Worm (Caenorhabditis elegans) whole organism, L3 larva: Measurements from ENCODE around the gene Y53G8AR.9.

Source experiments
- R02D3.7 ChIP-seq: fragments of 150-350 bp; optimal IDR thresholded peaks from 2 replicates; lab custom pipeline; 2014; ENCODE audit warnings: missing biosample characterization, missing genetic modification characterization
- ZK546.5 ChIP-seq: sonication (generic microtip); optimal IDR thresholded peaks from 2 replicates; lab custom pipeline; 2017; ENCODE audit warnings: missing biosample characterization, missing genetic modification characterization
- ama-1 ChIP-seq: fragments of 150-350 bp; optimal IDR thresholded peaks from 2 replicates; lab custom pipeline; 2018
- ceh-28 ChIP-seq: fragments of 150-350 bp; optimal IDR thresholded peaks from 2 replicates; lab custom pipeline; 2014; ENCODE audit warnings: missing biosample characterization, missing genetic modification reagents, missing genetic modification characterization
- ceh-82 ChIP-seq: fragments of 150-350 bp; optimal IDR thresholded peaks from 2 replicates; lab custom pipeline; 2014; ENCODE audit warnings: missing biosample characterization, missing genetic modification characterization
- ceh-9 ChIP-seq: sonication (generic microtip); optimal IDR thresholded peaks from 2 replicates; lab custom pipeline; 2018; ENCODE audit warnings: missing biosample characterization, missing genetic modification characterization
- egl-5 ChIP-seq: fragments of 150-350 bp; optimal IDR thresholded peaks from 2 replicates; lab custom pipeline; 2017; ENCODE audit warnings: missing biosample characterization, missing genetic modification reagents, missing genetic modification characterization, inconsistent platforms
- elt-1 ChIP-seq: fragments of 150-350 bp; optimal IDR thresholded peaks from 2 replicates; lab custom pipeline; 2014; ENCODE audit warnings: missing biosample characterization, missing genetic modification characterization
- elt-2 ChIP-seq: sonication (generic microtip); optimal IDR thresholded peaks from 2 replicates; lab custom pipeline; 2016; ENCODE audit warnings: missing genetic modification reagents, mild to moderate bottlenecking, missing genetic modification characterization, missing compliant biosample characterization
- eor-1 ChIP-seq, 2 experiments: fragments of 150-350 bp; optimal IDR thresholded peaks; 2 replicates each; lab custom pipeline; 2014 to 2018; ENCODE audit warnings: missing biosample characterization in 2 of 2, missing genetic modification characterization in 2 of 2
- fkh-10 ChIP-seq: sonication (generic microtip); optimal IDR thresholded peaks from 2 replicates; lab custom pipeline; 2017; ENCODE audit warnings: missing biosample characterization, missing genetic modification reagents, missing genetic modification characterization
- fos-1 ChIP-seq: fragments of 150-350 bp; optimal IDR thresholded peaks from 2 replicates; lab custom pipeline; 2014; ENCODE audit warnings: missing biosample characterization, missing genetic modification characterization
- jun-1 ChIP-seq: fragments of 150-350 bp; optimal IDR thresholded peaks from 2 replicates; lab custom pipeline; 2014; ENCODE audit warnings: missing biosample characterization, missing genetic modification reagents, missing genetic modification characterization
- lin-15B ChIP-seq: fragments of 150-350 bp; optimal IDR thresholded peaks from 2 replicates; lab custom pipeline; 2014; ENCODE audit warnings: missing biosample characterization, missing genetic modification characterization
- lin-39 ChIP-seq: fragments of 150-350 bp; optimal IDR thresholded peaks from 2 replicates; lab custom pipeline; 2018; ENCODE audit warnings: missing biosample characterization, missing genetic modification reagents, missing genetic modification characterization
- lsy-12 ChIP-seq: sonication (generic microtip); optimal IDR thresholded peaks from 2 replicates; lab custom pipeline; 2016; ENCODE audit warnings: mild to moderate bottlenecking, missing genetic modification characterization, missing compliant biosample characterization
- mdl-1 ChIP-seq: fragments of 150-350 bp; optimal IDR thresholded peaks from 2 replicates; lab custom pipeline; 2014; ENCODE audit warnings: missing biosample characterization, missing genetic modification characterization
- mml-1 ChIP-seq: fragments of 150-350 bp; sonication (generic microtip); optimal IDR thresholded peaks from 3 replicates; lab custom pipeline; 2014; ENCODE audit warnings: missing biosample characterization, missing genetic modification characterization
- nfya-1 ChIP-seq: sonication (generic microtip); optimal IDR thresholded peaks from 2 replicates; lab custom pipeline; 2017; ENCODE audit warnings: missing genetic modification characterization, mild to moderate bottlenecking, missing compliant biosample characterization, antibody characterized with exemption, moderate library complexity; ENCODE audit not compliant: insufficient read depth
- nhr-11 ChIP-seq: fragments of 150-350 bp; optimal IDR thresholded peaks from 2 replicates; lab custom pipeline; 2014; ENCODE audit warnings: missing biosample characterization, missing genetic modification characterization
- nhr-12 ChIP-seq: fragments of 150-350 bp; optimal IDR thresholded peaks from 2 replicates; lab custom pipeline; 2014; ENCODE audit warnings: missing biosample characterization, missing genetic modification characterization
- nhr-23 ChIP-seq: fragments of 150-350 bp; optimal IDR thresholded peaks from 2 replicates; lab custom pipeline; 2014; ENCODE audit warnings: missing biosample characterization, missing genetic modification reagents, missing genetic modification characterization
- nhr-237 ChIP-seq: fragments of 150-350 bp; optimal IDR thresholded peaks from 2 replicates; lab custom pipeline; 2014; ENCODE audit warnings: missing biosample characterization, missing genetic modification characterization
- nhr-25 ChIP-seq: sonication (generic microtip); optimal IDR thresholded peaks from 2 replicates; lab custom pipeline; 2017; ENCODE audit warnings: missing biosample characterization, missing genetic modification characterization
- nhr-43 ChIP-seq: sonication (generic microtip); optimal IDR thresholded peaks from 2 replicates; lab custom pipeline; 2016; ENCODE audit warnings: mild to moderate bottlenecking, missing genetic modification characterization, missing compliant biosample characterization; ENCODE audit not compliant: poor library complexity, severe bottlenecking
- nhr-67 ChIP-seq: fragments of 150-350 bp; optimal IDR thresholded peaks from 2 replicates; lab custom pipeline; 2014; ENCODE audit warnings: missing biosample characterization, missing genetic modification characterization
- nhr-76 ChIP-seq: fragments of 150-350 bp; sonication (generic microtip); optimal IDR thresholded peaks from 5 replicates; lab custom pipeline; 2014; ENCODE audit warnings: missing biosample characterization, missing genetic modification characterization
- nhr-77 ChIP-seq: fragments of 150-350 bp; optimal IDR thresholded peaks from 2 replicates; lab custom pipeline; 2014; ENCODE audit warnings: missing biosample characterization, missing genetic modification characterization
- pha-4 ChIP-seq: fragments of 150-350 bp; optimal IDR thresholded peaks from 2 replicates; lab custom pipeline; 2014; ENCODE audit warnings: missing biosample characterization, missing genetic modification reagents, missing genetic modification characterization
- sea-2 ChIP-seq: fragments of 150-350 bp; sonication (generic microtip); optimal IDR thresholded peaks from 4 replicates; lab custom pipeline; 2014; ENCODE audit warnings: missing biosample characterization, missing genetic modification reagents, missing genetic modification characterization
- skn-1 ChIP-seq: fragments of 150-350 bp; optimal IDR thresholded peaks from 2 replicates; lab custom pipeline; 2014; ENCODE audit warnings: missing biosample characterization, missing genetic modification characterization
- tbx-2 ChIP-seq: sonication (generic microtip); optimal IDR thresholded peaks from 2 replicates; lab custom pipeline; 2016; ENCODE audit warnings: mild to moderate bottlenecking, missing genetic modification characterization, missing compliant biosample characterization
- unc-62 ChIP-seq: fragments of 150-350 bp; sonication (generic microtip); optimal IDR thresholded peaks from 4 replicates; lab custom pipeline; 2014; ENCODE audit warnings: missing biosample characterization, missing genetic modification reagents, missing genetic modification characterization
- ztf-11 ChIP-seq: fragments of 150-350 bp; optimal IDR thresholded peaks from 2 replicates; lab custom pipeline; 2014; ENCODE audit warnings: missing biosample characterization, missing genetic modification characterization
- ztf-4 ChIP-seq: fragments of 150-350 bp; optimal IDR thresholded peaks from 2 replicates; lab custom pipeline; 2014; ENCODE audit warnings: missing biosample characterization, missing genetic modification characterization

Y53G8AR.9 gene

ce11 chrIII:3329467-3329866 lies 8.4 kb upstream of the Y53G8AR.9 start:
- TF ChIP-seq fos-1: no peak
- no peak for TF ChIP-seq eor-1 (tag; optimal IDR thresholded peaks at IDR 0.05; lab: Kevin White, UChicago)
- no peak for TF ChIP-seq nhr-77 (tag; lab: Kevin White, UChicago)
- no peak for TF ChIP-seq mml-1 (tag; lab: Kevin White, UChicago)
- TF ChIP-seq nhr-11 (tag; lab: Kevin White, UChicago): no peak
- TF ChIP-seq unc-62: no peak
- TF ChIP-seq nhr-25: no peak
- TF ChIP-seq lin-15B (tag; lab: Kevin White, UChicago): no peak
- TF ChIP-seq ZK546.5: no peak
- no peak for TF ChIP-seq nhr-67 (tag; lab: Kevin White, UChicago)
- no peak for TF ChIP-seq fkh-10 (GFP tag; lab: Kevin White, UChicago)
- no peak for TF ChIP-seq lsy-12
- no peak for TF ChIP-seq mdl-1 (tag; lab: Kevin White, UChicago)
- no peak for TF ChIP-seq nhr-76 (tag; lab: Kevin White, UChicago)

DNA sequence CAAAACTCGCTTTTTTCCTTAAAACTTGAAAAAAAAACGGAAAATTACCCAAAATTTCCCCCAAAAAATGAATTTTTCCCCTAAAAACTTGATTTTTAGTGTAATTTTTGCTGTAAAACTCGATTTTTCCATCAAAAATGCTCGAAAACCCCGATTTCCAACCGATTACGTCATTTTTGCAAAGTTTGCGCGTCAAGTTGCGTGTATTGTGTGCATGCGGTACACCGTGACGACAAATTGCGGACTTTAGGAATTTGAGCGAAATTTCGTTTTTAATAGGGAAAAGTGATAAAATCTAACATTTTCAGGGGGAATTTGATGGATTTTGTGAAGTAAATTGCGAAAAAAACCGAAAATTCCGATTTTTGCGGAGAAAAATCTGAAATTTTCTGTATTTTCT lies 2.9 kb upstream of the Y53G8AR.9 start:
- TF ChIP-seq elt-1 (tag; lab: Kevin White, UChicago): no peak
- peak; percentile 75 for TF ChIP-seq lin-15B (tag; lab: Kevin White, UChicago)
- no peak for TF ChIP-seq ceh-9 (tag; lab: Kevin White, UChicago)
- TF ChIP-seq skn-1 (tag; lab: Kevin White, UChicago): no peak
- no peak for TF ChIP-seq sea-2 (GFP tag; lab: Kevin White, UChicago)
- TF ChIP-seq pha-4 (tag; lab: Kevin White, UChicago): peak; percentile 75
- peak; percentile 54 for TF ChIP-seq nhr-23 (tag; lab: Kevin White, UChicago)
- peak in 1 of 2 experiments; percentile 20 for TF ChIP-seq eor-1 (tag; optimal IDR thresholded peaks at IDR 0.05; lab: Kevin White, UChicago)
- TF ChIP-seq nfya-1 (tag; lab: Kevin White, UChicago): peak; percentile 76
- TF ChIP-seq lin-39 (tag; lab: Kevin White, UChicago): peak; percentile 42
- peak; percentile 78 for TF ChIP-seq ama-1 (lab: Kevin White, UChicago)
- TF ChIP-seq jun-1 (tag; lab: Kevin White, UChicago): no peak
- peak; percentile 44 for TF ChIP-seq nhr-25
- TF ChIP-seq elt-2: peak; percentile 15
- no peak for TF ChIP-seq lsy-12
- TF ChIP-seq ceh-28 (tag; lab: Kevin White, UChicago): no peak
- no peak for TF ChIP-seq nhr-67 (tag; lab: Kevin White, UChicago)

ce11 chrIII:3322317-3323010 lies 1.4 kb upstream of the Y53G8AR.9 start, which contains the start of gene phf-15:
Gene phf-15, plus strand, starts transcription at chrIII:3322853.
- TF ChIP-seq nfya-1 (tag; lab: Kevin White, UChicago): peak; percentile 4
- TF ChIP-seq ceh-28 (tag; lab: Kevin White, UChicago): peak; percentile 2
- TF ChIP-seq lin-15B (tag; lab: Kevin White, UChicago): peak; percentile 11
- no peak for TF ChIP-seq ceh-82 (tag; lab: Kevin White, UChicago)

DNA sequence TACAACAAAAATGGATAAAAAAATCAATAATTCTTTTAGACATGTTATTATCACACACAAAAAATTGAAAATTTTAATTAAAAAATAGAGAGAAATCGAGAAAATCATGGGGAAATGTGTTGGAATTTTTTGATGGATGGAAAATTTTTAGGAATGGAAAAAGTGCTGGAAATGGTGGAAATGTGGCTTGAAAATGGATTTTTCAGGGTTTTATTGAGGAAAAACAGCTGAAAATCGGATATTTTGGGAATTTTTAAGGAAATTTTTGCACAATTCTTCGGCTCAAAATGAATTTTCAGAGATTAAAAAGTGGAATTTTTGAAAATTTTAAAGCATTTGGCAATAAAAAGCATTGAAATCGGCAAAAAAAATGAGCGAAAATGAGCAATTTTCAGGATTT lies 3.2 kb downstream of the Y53G8AR.9 start:
- TF ChIP-seq nhr-12 (tag; lab: Kevin White, UChicago) (no peak), ztf-11 (tag; lab: Kevin White, UChicago) (no peak), nhr-67 (tag; lab: Kevin White, UChicago) (no peak), tbx-2 (no peak), R02D3.7 (tag; lab: Kevin White, UChicago) (peak; percentile 9), eor-1 (tag; optimal IDR thresholded peaks at IDR 0.05; lab: Kevin White, UChicago) (no peak), ztf-4 (peak; percentile 25), nhr-43 (tag; lab: Kevin White, UChicago) (no peak)

DNA sequence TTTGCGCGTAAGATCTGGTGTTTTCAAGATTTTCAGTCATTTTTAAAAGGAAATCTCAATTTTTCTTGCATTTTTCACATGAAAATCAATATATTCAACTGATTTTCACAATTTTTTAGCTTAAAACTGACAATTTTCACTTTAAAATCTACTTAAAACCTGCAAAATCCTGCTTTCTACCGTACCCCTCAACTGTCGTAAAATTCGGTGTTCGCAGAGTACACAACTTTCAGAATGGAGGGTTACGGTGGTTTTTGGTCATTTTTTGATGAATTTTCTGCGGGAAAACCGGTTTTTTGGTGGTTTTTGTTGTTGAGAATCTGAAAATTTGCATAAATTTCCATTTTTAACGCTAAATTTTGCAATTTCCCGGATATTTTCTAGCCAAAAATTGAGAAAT lies 8.9 kb downstream of the Y53G8AR.9 start:
- TF ChIP-seq mdl-1 (tag; lab: Kevin White, UChicago) (no peak), sea-2 (GFP tag; lab: Kevin White, UChicago) (no peak), lin-39 (tag; lab: Kevin White, UChicago) (no peak), fkh-10 (GFP tag; lab: Kevin White, UChicago) (no peak), elt-1 (tag; lab: Kevin White, UChicago) (no peak), nhr-237 (tag; lab: Kevin White, UChicago) (no peak), nhr-12 (tag; lab: Kevin White, UChicago) (no peak), egl-5 (tag; lab: Kevin White, UChicago) (no peak), pha-4 (tag; lab: Kevin White, UChicago) (no peak)
